Worm (Caenorhabditis elegans): ENCODE measurements around the gene C06B8.2.

- no peak for TF ChIP-seq ztf-16 (tag; optimal IDR thresholded peaks at IDR 0.05)
- TF ChIP-seq rnt-1 (tag; optimal IDR thresholded peaks at IDR 0.05), result no peak
- TF ChIP-seq lin-11 (tag; optimal IDR thresholded peaks at IDR 0.05), result no peak
Observed at ce11 chrV:15493680-15494079, 15.1 kb upstream of the C06B8.2 start, which contains the start of gene srh-218.

All from whole organism, late embryonic.